Fruit fly (Drosophila melanogaster) whole organism: ENCODE measurements around the gene CG2680.

Source experiments
- CG8478 ChIP-seq: fragments of >200 bp; optimal IDR thresholded peaks from 2 replicates; lab custom pipeline; 2018; ENCODE audit warnings: inconsistent platforms
- Dll ChIP-seq: fragments of >200 bp; optimal IDR thresholded peaks from 2 replicates; lab custom pipeline; 2017
- EcR ChIP-seq, 2 experiments: fragments of >200 bp; optimal IDR thresholded peaks; 2 replicates each; lab custom pipeline; 2017; ENCODE audit warnings: missing biosample characterization in 2 of 2, missing genetic modification characterization in 2 of 2, missing genetic modification reagents in 2 of 2
- pan ChIP-seq: fragments of >200 bp; optimal IDR thresholded peaks from 2 replicates; lab custom pipeline; 2017
- psq ChIP-seq: fragments of >200 bp; optimal IDR thresholded peaks from 2 replicates; lab custom pipeline; 2017
- usp ChIP-seq: fragments of >200 bp; optimal IDR thresholded peaks from 2 replicates; lab custom pipeline; 2017; ENCODE audit warnings: missing biosample characterization, missing genetic modification characterization, mixed read lengths

CG2680 gene

dm6 chrX:2657220-2657619 lies 50.0 kb downstream of the CG2680 start:
- TF ChIP-seq usp (GFP tag; lab: Kevin White, UChicago): no peak
- no peak for TF ChIP-seq EcR (GFP tag; optimal IDR thresholded peaks at IDR 0.05; lab: Kevin White, UChicago)
- TF ChIP-seq pan (lab: Kevin White, UChicago): no peak
- no peak for TF ChIP-seq Dll (lab: Kevin White, UChicago)
- TF ChIP-seq CG8478 (lab: Kevin White, UChicago): no peak
- no peak for TF ChIP-seq psq (lab: Kevin White, UChicago)
